Worm (Caenorhabditis elegans) whole organism, L4 larva: ENCODE results near the gene sri-72.

Experiments
- Y48G9A.11 ChIP-seq: fragments of 200-800 bp; sonication (Bioruptor generic); IDR thresholded peaks from 2 replicates; pipeline ENCODE4 v1.3.6; 2022; ENCODE audit warnings: missing genetic modification reagents, missing genetic modification characterization, missing compliant biosample characterization
- ama-1 ChIP-seq: fragments of 150-350 bp; optimal IDR thresholded peaks from 2 replicates; lab custom pipeline; 2014; ENCODE audit warnings: inconsistent platforms, mixed read lengths
- ces-1 ChIP-seq: fragments of 150-350 bp; sonication (generic microtip); optimal IDR thresholded peaks from 4 replicates; lab custom pipeline; 2014; ENCODE audit warnings: missing biosample characterization, missing genetic modification reagents, missing genetic modification characterization
- lin-13 ChIP-seq: fragments of 150-350 bp; optimal IDR thresholded peaks from 2 replicates; lab custom pipeline; 2014; ENCODE audit warnings: missing biosample characterization, missing genetic modification reagents, missing genetic modification characterization
- zfp-3 ChIP-seq: fragments of 200-800 bp; sonication (Bioruptor generic); conservative IDR thresholded peaks from 2 replicates; pipeline ENCODE4 v1.3.6; 2022; ENCODE audit warnings: missing genetic modification reagents, missing genetic modification characterization, missing compliant biosample characterization

DNA sequence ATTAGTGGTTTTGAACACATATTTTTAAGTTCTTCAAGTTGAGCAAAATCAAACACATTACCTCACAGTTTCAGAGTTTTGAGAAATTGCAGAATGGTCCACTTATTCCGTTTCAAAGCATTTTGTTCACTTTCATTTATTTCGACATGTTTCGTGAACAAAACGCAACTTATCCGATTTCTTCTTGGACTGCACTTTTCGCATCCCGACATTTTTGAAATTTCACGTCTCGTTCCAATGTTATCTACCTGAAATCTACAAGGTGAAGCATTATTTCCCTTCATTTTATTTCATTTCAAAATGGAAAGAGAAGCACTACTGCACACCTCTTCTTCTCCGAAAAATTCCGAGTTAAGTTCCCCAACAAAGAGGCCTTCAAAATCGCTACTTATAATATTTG is 22.2 kb upstream of the sri-72 start, which contains the start of gene ZK488.6:
- TF ChIP-seq zfp-3 (GFP tag; lab: Robert Waterston, UW) (no peak), lin-13 (GFP tag; lab: Kevin White, UChicago) (no peak), ces-1 (no peak), ama-1 (lab: Kevin White, UChicago) (no peak), Y48G9A.11 (GFP tag; lab: Robert Waterston, UW) (no peak)
